Worm (Caenorhabditis elegans): ENCODE measurements around the gene vit-6.

DNA sequence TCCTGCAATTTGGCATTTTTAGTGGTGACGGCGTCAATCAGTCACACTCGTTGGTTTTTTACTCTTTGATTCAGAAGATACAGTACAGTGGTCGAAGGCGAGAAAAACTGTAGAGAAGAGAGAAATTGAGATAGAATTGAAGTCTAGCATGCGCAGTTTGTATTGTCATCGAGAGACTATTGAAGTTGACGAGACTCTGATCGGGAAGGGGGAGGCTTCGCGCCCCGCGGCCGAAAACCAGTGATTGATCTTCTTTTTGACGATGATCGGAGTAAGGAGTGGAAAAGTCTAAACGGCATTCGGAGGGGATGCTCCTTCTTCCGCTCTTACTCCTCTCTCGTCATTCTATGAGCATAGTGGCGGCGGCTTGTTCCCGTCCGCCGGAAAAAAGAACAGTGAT, 41.0 kb downstream of the vit-6 start:
- TF ChIP-seq C06A6.2 (GFP tag; conservative IDR thresholded peaks at IDR 0.05) (no peak), nhr-90 (tag; optimal IDR thresholded peaks at IDR 0.05) (no peak), rcor-1 (GFP tag; IDR thresholded peaks at IDR 0.05) (no peak), let-526 (GFP tag; IDR thresholded peaks at IDR 0.05) (no peak), lsl-1 (GFP tag; optimal IDR thresholded peaks at IDR 0.05) (no peak), madf-10 (tag; optimal IDR thresholded peaks at IDR 0.05) (no peak), ztf-18 (tag; optimal IDR thresholded peaks at IDR 0.05) (no peak), B0019.2 (GFP tag; conservative IDR thresholded peaks at IDR 0.05) (no peak), snpc-3.4 (tag; optimal IDR thresholded peaks at IDR 0.05) (no peak), unc-130 (GFP tag; optimal IDR thresholded peaks at IDR 0.05) (no peak), rec-8 (tag; optimal IDR thresholded peaks at IDR 0.05) (no peak), nhr-80 (tag; optimal IDR thresholded peaks at IDR 0.05) (no peak), ama-1 (optimal IDR thresholded peaks at IDR 0.05) (no peak), ama-1 (GFP tag; optimal IDR thresholded peaks at IDR 0.05) (no peak), unc-62 (GFP tag; optimal IDR thresholded peaks at IDR 0.05) (no peak)

Data from whole organism, young adult.